Worm (Caenorhabditis elegans) whole organism, mixed stage, embryonic: ENCODE results near the gene B0303.16.

Source experiments
- bed-3 ChIP-seq: fragments of 200-800 bp; sonication (Bioruptor generic); optimal IDR thresholded peaks from 3 replicates; lab custom pipeline; 2018; ENCODE audit warnings: mild to moderate bottlenecking, missing genetic modification characterization, moderate library complexity, missing compliant biosample characterization
- ceh-43 ChIP-seq: fragments of 200-800 bp; sonication (Bioruptor generic); optimal IDR thresholded peaks from 2 replicates; lab custom pipeline; 2018; ENCODE audit warnings: mild to moderate bottlenecking, missing genetic modification characterization, moderate library complexity, missing compliant biosample characterization
- pha-4 ChIP-seq: fragments of 150-350 bp; optimal IDR thresholded peaks from 2 replicates; lab custom pipeline; 2018; ENCODE audit warnings: missing biosample characterization, missing genetic modification reagents, missing genetic modification characterization
- unc-120 ChIP-seq: sonication (generic microtip); optimal IDR thresholded peaks from 2 replicates; lab custom pipeline; 2017; ENCODE audit warnings: missing genetic modification characterization, missing compliant biosample characterization; ENCODE audit not compliant: poor library complexity, severe bottlenecking
- ztf-11 ChIP-seq: fragments of 150-350 bp; optimal IDR thresholded peaks from 2 replicates; lab custom pipeline; 2014; ENCODE audit warnings: missing biosample characterization, missing genetic modification characterization

DNA sequence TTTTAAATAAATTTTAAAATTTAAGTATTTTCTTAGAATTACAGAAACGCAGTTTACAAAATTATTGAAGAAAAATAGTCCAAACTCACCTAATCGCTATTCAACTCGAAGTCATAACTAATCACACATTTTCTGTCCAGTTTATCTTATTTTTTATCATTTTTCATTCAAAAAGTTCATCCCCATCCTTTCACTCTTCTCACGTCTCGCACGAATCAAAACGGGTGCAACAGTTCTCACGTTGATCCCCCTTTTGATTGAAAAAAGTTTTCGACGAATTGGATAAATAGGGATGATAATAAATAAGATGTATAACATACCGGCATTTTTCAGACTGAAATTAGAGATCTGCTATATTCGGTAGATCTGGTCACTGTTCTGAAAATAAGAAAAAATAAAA is 4.9 kb downstream of the B0303.16 start:
- TF ChIP-seq bed-3 (GFP tag; lab: Kevin White, UChicago) (no peak), ztf-11 (tag; lab: Kevin White, UChicago) (no peak), unc-120 (tag; lab: Kevin White, UChicago) (no peak), pha-4 (tag; lab: Kevin White, UChicago) (no peak), ceh-43 (GFP tag; lab: Kevin White, UChicago) (no peak)
